Fruit fly (Drosophila melanogaster) whole organism, embryonic: Measurements from ENCODE around the gene RpL24.
A peak's percentile ranks its signal among the peaks of the same experiment; 100 is the strongest.

Experiments
- Abd-B ChIP-seq: fragments of 200-800 bp; sonication (Bioruptor generic); optimal IDR thresholded peaks from 2 replicates; lab custom pipeline; 2018; ENCODE audit warnings: missing biosample characterization, mild to moderate bottlenecking, missing genetic modification characterization, moderate library complexity
- B-H1 ChIP-seq: fragments of 200-800 bp; sonication (Bioruptor generic); IDR thresholded peaks from 3 replicates; pipeline ENCODE4 v1.3.6; 2022; ENCODE audit warnings: missing biosample characterization, missing genetic modification characterization
- Blimp-1 ChIP-seq: fragments of 200-800 bp; sonication (Bioruptor generic); optimal IDR thresholded peaks from 3 replicates; lab custom pipeline; 2018; ENCODE audit warnings: missing biosample characterization, missing genetic modification characterization, mild to moderate bottlenecking, moderate library complexity, missing genetic modification reagents
- BtbVII ChIP-seq: fragments of 200-800 bp; sonication (Bioruptor generic); optimal IDR thresholded peaks from 3 replicates; lab custom pipeline; 2017; ENCODE audit warnings: missing biosample characterization, mild to moderate bottlenecking, missing genetic modification characterization
- Bteb2 ChIP-seq: fragments of 200-800 bp; sonication (Bioruptor generic); optimal IDR thresholded peaks from 2 replicates; lab custom pipeline; 2016; ENCODE audit warnings: missing biosample characterization, missing genetic modification characterization
- CG1024 ChIP-seq: fragments of 200-800 bp; sonication (Bioruptor generic); IDR thresholded peaks from 2 replicates; pipeline ENCODE4 v1.3.6; 2022; ENCODE audit warnings: missing biosample characterization, missing genetic modification characterization
- CG10366 ChIP-seq: fragments of 200-800 bp; sonication (Bioruptor generic); IDR thresholded peaks from 2 replicates; pipeline ENCODE4 v1.3.6; 2022; ENCODE audit warnings: missing biosample characterization, missing genetic modification characterization
- CG10654 ChIP-seq: fragments of 200-800 bp; sonication (Bioruptor generic); optimal IDR thresholded peaks from 2 replicates; lab custom pipeline; 2016; ENCODE audit warnings: missing biosample characterization, missing genetic modification characterization
- CG12769 ChIP-seq: fragments of 200-800 bp; sonication (Bioruptor generic); optimal IDR thresholded peaks from 2 replicates; lab custom pipeline; 2019; ENCODE audit warnings: missing biosample characterization, mild to moderate bottlenecking, missing genetic modification characterization, moderate library complexity
- CG13123 ChIP-seq: fragments of 200-800 bp; sonication (Bioruptor generic); optimal IDR thresholded peaks from 2 replicates; lab custom pipeline; 2016; ENCODE audit warnings: missing biosample characterization, missing genetic modification characterization
- CG13287 ChIP-seq: fragments of 200-800 bp; sonication (Bioruptor generic); IDR thresholded peaks from 2 replicates; pipeline ENCODE4 v1.3.6; 2022; ENCODE audit warnings: missing biosample characterization, missing genetic modification characterization; ENCODE audit not compliant: partially characterized antibody
- CG14050 ChIP-seq: fragments of 200-800 bp; sonication (Bioruptor generic); IDR thresholded peaks from 3 replicates; pipeline ENCODE4 v1.3.6; 2022; ENCODE audit warnings: missing biosample characterization, missing genetic modification characterization
- CG14710 ChIP-seq: fragments of 200-800 bp; sonication (Bioruptor generic); optimal IDR thresholded peaks from 3 replicates; lab custom pipeline; 2019; ENCODE audit warnings: missing biosample characterization, mild to moderate bottlenecking, missing genetic modification characterization, moderate library complexity
- CG15011 ChIP-seq: fragments of 200-800 bp; sonication (Bioruptor generic); optimal IDR thresholded peaks from 3 replicates; lab custom pipeline; 2018; ENCODE audit warnings: missing biosample characterization, mild to moderate bottlenecking, missing genetic modification characterization
- CG1603 ChIP-seq: fragments of 200-800 bp; sonication (Bioruptor generic); optimal IDR thresholded peaks from 2 replicates; lab custom pipeline; 2019; ENCODE audit warnings: missing biosample characterization, mild to moderate bottlenecking, missing genetic modification characterization, moderate library complexity
- CG17328 ChIP-seq: fragments of 200-800 bp; sonication (Bioruptor generic); IDR thresholded peaks from 2 replicates; pipeline ENCODE4 v1.3.6; 2022; ENCODE audit warnings: missing biosample characterization, missing genetic modification characterization
- CG17359 ChIP-seq: fragments of 200-800 bp; sonication (Bioruptor generic); optimal IDR thresholded peaks from 3 replicates; lab custom pipeline; 2018; ENCODE audit warnings: missing biosample characterization, mild to moderate bottlenecking, missing genetic modification characterization, moderate library complexity
- CG18011 ChIP-seq: fragments of 200-800 bp; sonication (Bioruptor generic); optimal IDR thresholded peaks from 2 replicates; lab custom pipeline; 2017; ENCODE audit warnings: missing biosample characterization, missing genetic modification characterization, mild to moderate bottlenecking, moderate library complexity, missing genotype
- CG18476 ChIP-seq: fragments of 200-800 bp; sonication (Bioruptor generic); optimal IDR thresholded peaks from 2 replicates; lab custom pipeline; 2016; ENCODE audit warnings: missing biosample characterization, mild to moderate bottlenecking, missing genetic modification characterization
- CG2199 ChIP-seq: fragments of 200-800 bp; sonication (Bioruptor generic); IDR thresholded peaks from 3 replicates; pipeline ENCODE4 v1.3.6; 2022; ENCODE audit warnings: missing biosample characterization, missing genetic modification characterization
- CG3163 ChIP-seq: fragments of 200-800 bp; sonication (Bioruptor generic); optimal IDR thresholded peaks from 3 replicates; lab custom pipeline; 2016; ENCODE audit warnings: missing biosample characterization, missing genetic modification characterization
- CG4617 ChIP-seq: fragments of 200-800 bp; sonication (Bioruptor generic); optimal IDR thresholded peaks from 3 replicates; lab custom pipeline; 2016; ENCODE audit warnings: missing biosample characterization, missing genetic modification characterization, borderline replicate concordance
- CG4730 ChIP-seq: fragments of 200-800 bp; sonication (Bioruptor generic); IDR thresholded peaks from 2 replicates; pipeline ENCODE4 v1.3.6; 2022; ENCODE audit warnings: missing biosample characterization, missing genetic modification characterization
- CG6683 ChIP-seq: fragments of 200-800 bp; sonication (Bioruptor generic); optimal IDR thresholded peaks from 2 replicates; lab custom pipeline; 2017; ENCODE audit warnings: missing biosample characterization, mild to moderate bottlenecking, missing genetic modification characterization, missing genetic modification reagents
- CG7372 ChIP-seq: fragments of 200-800 bp; sonication (Bioruptor generic); IDR thresholded peaks from 2 replicates; pipeline ENCODE4 v1.3.6; 2022; ENCODE audit warnings: missing biosample characterization, missing genetic modification characterization
- CG8089 ChIP-seq: fragments of 200-800 bp; sonication (Bioruptor generic); optimal IDR thresholded peaks from 3 replicates; lab custom pipeline; 2016; ENCODE audit warnings: missing biosample characterization, missing genetic modification characterization
- CG9817 ChIP-seq: fragments of 200-800 bp; sonication (Bioruptor generic); optimal IDR thresholded peaks from 2 replicates; lab custom pipeline; 2018; ENCODE audit warnings: missing biosample characterization, mild to moderate bottlenecking, missing genetic modification characterization, moderate library complexity
- D19B ChIP-seq: fragments of 200-800 bp; sonication (Bioruptor generic); optimal IDR thresholded peaks from 2 replicates; lab custom pipeline; 2017; ENCODE audit warnings: missing biosample characterization, mild to moderate bottlenecking, missing genetic modification characterization
- Dfd ChIP-seq, 2 experiments: fragments of >200 bp; optimal IDR thresholded peaks; 2 replicates each; lab custom pipeline; 2017; ENCODE audit warnings: missing biosample characterization in 2 of 2, missing genetic modification characterization in 2 of 2
- HmgD ChIP-seq: fragments of 200-800 bp; sonication (Bioruptor generic); optimal IDR thresholded peaks from 3 replicates; lab custom pipeline; 2016; ENCODE audit warnings: missing biosample characterization, missing genetic modification characterization
- Jarid2 ChIP-seq: fragments of 200-800 bp; sonication (Bioruptor generic); optimal IDR thresholded peaks from 3 replicates; lab custom pipeline; 2017; ENCODE audit warnings: mild to moderate bottlenecking, missing biosample characterization, missing genetic modification reagents, missing genetic modification characterization
- Lim3 ChIP-seq: fragments of 200-800 bp; sonication (Bioruptor generic); IDR thresholded peaks from 2 replicates; pipeline ENCODE4 v1.3.6; 2022; ENCODE audit warnings: missing biosample characterization, missing genetic modification characterization
- Nf-YC ChIP-seq: fragments of 200-800 bp; optimal IDR thresholded peaks from 3 replicates; lab custom pipeline; 2019; ENCODE audit warnings: missing biosample characterization, mild to moderate bottlenecking, missing genetic modification characterization, moderate library complexity
- Sin3A ChIP-seq: fragments of >200 bp; optimal IDR thresholded peaks from 2 replicates; lab custom pipeline; 2018
- Spps ChIP-seq: fragments of 200-800 bp; sonication (Bioruptor generic); optimal IDR thresholded peaks from 2 replicates; lab custom pipeline; 2018; ENCODE audit warnings: missing biosample characterization, mild to moderate bottlenecking, missing genetic modification characterization
- amos ChIP-seq: fragments of 200-800 bp; sonication (Bioruptor generic); IDR thresholded peaks from 2 replicates; pipeline ENCODE4 v1.3.6; 2022; ENCODE audit warnings: missing biosample characterization, missing genetic modification characterization; ENCODE audit not compliant: partially characterized antibody
- chinmo ChIP-seq: fragments of 200-800 bp; sonication (Bioruptor generic); IDR thresholded peaks from 4 replicates; pipeline ENCODE4 v1.3.6; 2022; ENCODE audit warnings: missing biosample characterization, missing genetic modification characterization; ENCODE audit not compliant: partially characterized antibody
- crol ChIP-seq: fragments of 200-800 bp; sonication (Bioruptor generic); IDR thresholded peaks from 2 replicates; pipeline ENCODE4 v1.3.6; 2022; ENCODE audit warnings: missing biosample characterization, missing genetic modification characterization
- dan ChIP-seq: fragments of 200-800 bp; sonication (Bioruptor generic); IDR thresholded peaks from 2 replicates; pipeline ENCODE4 v1.3.6; 2022; ENCODE audit warnings: missing biosample characterization, missing genetic modification characterization
- pros ChIP-seq: fragments of 200-800 bp; sonication (Bioruptor generic); optimal IDR thresholded peaks from 3 replicates; lab custom pipeline; 2019; ENCODE audit warnings: missing biosample characterization, mild to moderate bottlenecking, missing genetic modification characterization, moderate library complexity
- pum ChIP-seq: fragments of 200-800 bp; sonication (Bioruptor generic); optimal IDR thresholded peaks from 2 replicates; lab custom pipeline; 2016; ENCODE audit warnings: missing biosample characterization, missing genetic modification characterization
- rib ChIP-seq: fragments of 200-800 bp; sonication (Bioruptor generic); IDR thresholded peaks from 2 replicates; pipeline ENCODE4 v1.3.6; 2022; ENCODE audit warnings: missing biosample characterization, missing genetic modification characterization
- run ChIP-seq: fragments of 200-800 bp; sonication (Bioruptor generic); optimal IDR thresholded peaks from 3 replicates; lab custom pipeline; 2018; ENCODE audit warnings: missing biosample characterization, mild to moderate bottlenecking, missing genetic modification characterization
- slbo ChIP-seq: fragments of 200-800 bp; sonication (Bioruptor generic); IDR thresholded peaks from 2 replicates; pipeline ENCODE4 v1.3.6; 2022; ENCODE audit warnings: missing biosample characterization, missing genetic modification characterization
- sna ChIP-seq: fragments of 200-800 bp; sonication (Bioruptor generic); IDR thresholded peaks from 2 replicates; pipeline ENCODE4 v1.3.6; 2022; ENCODE audit warnings: missing biosample characterization, missing genetic modification characterization; ENCODE audit not compliant: partially characterized antibody
- sr ChIP-seq: fragments of 200-800 bp; sonication (Bioruptor generic); IDR thresholded peaks from 3 replicates; pipeline ENCODE4 v1.3.6; 2022; ENCODE audit warnings: missing biosample characterization, missing genetic modification characterization
- tap ChIP-seq: fragments of 200-800 bp; optimal IDR thresholded peaks from 3 replicates; lab custom pipeline; 2019; ENCODE audit warnings: missing biosample characterization, mild to moderate bottlenecking, missing genetic modification characterization, moderate library complexity
- tgo ChIP-seq: fragments of 200-800 bp; sonication (Bioruptor generic); IDR thresholded peaks from 3 replicates; pipeline ENCODE4 v1.3.6; 2022; ENCODE audit warnings: missing biosample characterization, missing genetic modification characterization
- tup ChIP-seq: fragments of 200-800 bp; sonication (Bioruptor generic); optimal IDR thresholded peaks from 2 replicates; lab custom pipeline; 2016; ENCODE audit warnings: missing biosample characterization, mild to moderate bottlenecking, missing genetic modification characterization, moderate library complexity
- z ChIP-seq: fragments of 200-800 bp; sonication (Bioruptor generic); IDR thresholded peaks from 3 replicates; pipeline ENCODE4 v1.3.6; 2022; ENCODE audit warnings: missing biosample characterization, missing genetic modification characterization
- zen2 ChIP-seq: fragments of 200-800 bp; sonication (Bioruptor generic); IDR thresholded peaks from 3 replicates; pipeline ENCODE4 v1.3.6; 2022; ENCODE audit warnings: missing biosample characterization, missing genetic modification characterization; ENCODE audit not compliant: partially characterized antibody

Gene RpL24

dm6 chr2L:13394903-13395302, at the start of gene RpL24 (continued):
- TF ChIP-seq CG10654 (GFP tag; lab: Kevin White, UChicago) (peak; percentile 88), CG8089 (GFP tag; lab: Kevin White, UChicago) (peak; percentile 92), CG4730 (GFP tag; lab: Robert Waterston, UW) (no peak), CG1603 (tag; lab: Kevin White, UChicago) (peak; percentile 85), CG9817 (tag; lab: Kevin White, UChicago) (peak; percentile 84), Blimp-1 (GFP tag; lab: Kevin White, UChicago) (peak; percentile 67), Abd-B (no peak), Bteb2 (GFP tag; lab: Kevin White, UChicago) (peak; percentile 86), run (tag; lab: Kevin White, UChicago) (peak; percentile 83), z (GFP tag; lab: Robert Waterston, UW) (peak; percentile 71), CG10366 (GFP tag; lab: Robert Waterston, UW) (peak; percentile 78), CG12769 (no peak), CG13123 (GFP tag; lab: Kevin White, UChicago) (peak; percentile 83), CG2199 (GFP tag; lab: Robert Waterston, UW) (no peak), CG14710 (tag; lab: Kevin White, UChicago) (peak; percentile 84), crol (GFP tag; lab: Robert Waterston, UW) (peak; percentile 50), CG7372 (GFP tag; lab: Robert Waterston, UW) (peak; percentile 64; the same call in 1 of the 2 replicates), Jarid2 (GFP tag; lab: Kevin White, UChicago) (peak; percentile 80), Nf-YC (peak; percentile 78), D19B (GFP tag; lab: Kevin White, UChicago) (peak; percentile 80), CG4617 (GFP tag; lab: Kevin White, UChicago) (peak; percentile 80), tup (GFP tag; lab: Kevin White, UChicago) (peak; percentile 74), CG15011 (GFP tag; lab: Kevin White, UChicago) (peak; percentile 90), chinmo (no peak), pum (peak; percentile 59), amos (GFP tag; lab: Robert Waterston, UW) (no peak), Sin3A (lab: Kevin White, UChicago) (peak; percentile 1), rib (GFP tag; lab: Robert Waterston, UW) (peak; percentile 84), CG17328 (GFP tag; lab: Robert Waterston, UW) (peak; percentile 96), sr (peak; percentile 93), zen2 (GFP tag; lab: Robert Waterston, UW) (no peak; the same call in 2 of the 3 replicates), CG18011 (peak; percentile 83), CG1024 (GFP tag; lab: Robert Waterston, UW) (peak; percentile 77), Spps (tag; lab: Kevin White, UChicago) (peak; percentile 79), Lim3 (GFP tag; lab: Robert Waterston, UW) (no peak), BtbVII (GFP tag; lab: Kevin White, UChicago) (peak; percentile 96), slbo (GFP tag; lab: Robert Waterston, UW) (peak; percentile 75), CG3163 (GFP tag; lab: Kevin White, UChicago) (peak; percentile 82), CG18476 (GFP tag; lab: Kevin White, UChicago) (peak; percentile 63), CG6683 (GFP tag; lab: Kevin White, UChicago) (peak; percentile 90), tgo (GFP tag; lab: Robert Waterston, UW) (peak; percentile 78), tap (tag; lab: Kevin White, UChicago) (peak; percentile 77), Dfd (GFP tag; optimal IDR thresholded peaks at IDR 0.05; lab: Kevin White, UChicago) (no peak), pros (GFP tag; lab: Kevin White, UChicago) (no peak), dan (GFP tag; lab: Robert Waterston, UW) (no peak), B-H1 (GFP tag; lab: Robert Waterston, UW) (peak; percentile 53; the same call in 1 of the 3 replicates), HmgD (GFP tag; lab: Kevin White, UChicago) (peak; percentile 50), sna (GFP tag; lab: Robert Waterston, UW) (no peak), CG13287 (GFP tag; lab: Robert Waterston, UW) (peak; percentile 26; the same call in 1 of the 2 replicates), CG17359 (tag; lab: Kevin White, UChicago) (peak; percentile 92), CG14050 (GFP tag; lab: Robert Waterston, UW) (peak; percentile 85)
